Fruit fly (Drosophila melanogaster) whole organism, embryonic: ENCODE results near the gene Nepl3.

Experiments
- CG16863 ChIP-seq: fragments of 200-800 bp; sonication (Bioruptor generic); optimal IDR thresholded peaks from 3 replicates; lab custom pipeline; 2016; ENCODE audit warnings: missing biosample characterization, missing genetic modification characterization
- Dip3 ChIP-seq: fragments of 200-800 bp; sonication (Bioruptor generic); optimal IDR thresholded peaks from 3 replicates; lab custom pipeline; 2016; ENCODE audit warnings: missing biosample characterization, missing genetic modification characterization
- Opbp ChIP-seq: fragments of 200-800 bp; sonication (Bioruptor generic); IDR thresholded peaks from 3 replicates; pipeline ENCODE4 v1.3.6; 2022; ENCODE audit warnings: missing biosample characterization, missing genetic modification characterization; ENCODE audit not compliant: partially characterized antibody
- slp2 ChIP-seq: fragments of 200-800 bp; sonication (Bioruptor generic); optimal IDR thresholded peaks from 2 replicates; lab custom pipeline; 2016; ENCODE audit warnings: missing biosample characterization, missing genetic modification characterization

- no peak for TF ChIP-seq Dip3 (GFP tag; lab: Kevin White, UChicago)
- TF ChIP-seq slp2, result no peak
- TF ChIP-seq Opbp, result peak; percentile 37; the same call in 1 of the 3 replicates
- no peak for TF ChIP-seq CG16863 (GFP tag; lab: Kevin White, UChicago)
These were observed 35.1 kb upstream of the Nepl3 start, which contains the start of gene Pgant5 for dm6 chr2L:5092992-5093695.
